Worm (Caenorhabditis elegans): ENCODE results near the gene str-47.

str-47 gene

DNA sequence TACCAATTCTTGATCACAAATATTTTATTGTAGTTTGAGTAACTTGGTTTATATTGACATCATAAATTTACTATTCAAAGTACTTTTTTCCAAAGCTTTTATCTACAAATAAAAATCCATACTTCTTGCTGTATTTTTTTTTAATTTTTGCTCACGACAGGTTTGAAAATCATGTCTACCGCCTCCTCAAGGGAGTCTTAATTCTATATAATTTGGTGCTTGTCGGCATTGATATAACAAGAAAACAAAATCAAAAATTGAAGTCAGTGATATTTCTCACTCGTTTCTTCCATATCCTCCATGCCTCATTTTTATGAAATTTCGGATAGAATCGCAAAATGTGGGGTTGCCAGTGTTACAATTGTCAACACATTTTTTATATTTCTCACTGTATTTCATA is at the start of gene str-47:
TSS of gene str-47 (plus strand) at position 301 of the 400 bp plus-strand sequence.
- TF ChIP-seq dao-5 (tag; optimal IDR thresholded peaks at IDR 0.05) (no peak), W03F9.2 (tag; optimal IDR thresholded peaks at IDR 0.05) (no peak), him-1 (tag; optimal IDR thresholded peaks at IDR 0.05) (no peak)

ce11 chrV:7598269-7598668 is 47.3 kb upstream of the str-47 start, which contains the start of gene C50E3.7:
TSS of gene C50E3.7 (minus strand) at chrV:7598369.
- TF ChIP-seq him-1 (tag; optimal IDR thresholded peaks at IDR 0.05) (no peak), dao-5 (tag; optimal IDR thresholded peaks at IDR 0.05) (no peak), W03F9.2 (tag; optimal IDR thresholded peaks at IDR 0.05) (no peak)

- no peak for TF ChIP-seq him-1 (tag; optimal IDR thresholded peaks at IDR 0.05)
- TF ChIP-seq dao-5 (tag; optimal IDR thresholded peaks at IDR 0.05), result no peak
- no peak for TF ChIP-seq W03F9.2 (tag; optimal IDR thresholded peaks at IDR 0.05)
Observed at ce11 chrV:7600149-7600548, 45.4 kb upstream of the str-47 start, which contains the start of gene C50E3.9. TSS of gene C50E3.9 (minus strand) at chrV:7600249.

DNA sequence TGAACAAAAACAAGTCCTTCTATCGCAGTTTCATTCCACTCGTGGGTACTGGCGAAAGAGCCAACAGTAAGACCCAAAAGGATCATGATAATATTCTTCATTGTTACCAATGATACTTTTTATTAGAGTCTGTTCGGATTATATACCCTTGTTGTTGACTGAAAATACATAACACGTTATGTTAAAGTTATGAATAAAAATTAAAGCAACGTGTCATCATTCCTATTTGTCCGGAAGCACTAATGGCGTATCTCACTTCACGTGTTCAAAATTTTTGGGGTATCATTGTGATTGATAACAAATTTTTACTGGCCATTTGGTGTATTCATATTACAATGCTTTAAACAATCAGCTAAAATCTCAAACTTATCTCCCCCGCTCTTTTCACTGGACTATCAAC is 44.1 kb upstream of the str-47 start, which contains the start of gene scl-26:
TSS of gene scl-26 (minus strand) at position 101 of the 400 bp plus-strand sequence.
- TF ChIP-seq W03F9.2 (tag; optimal IDR thresholded peaks at IDR 0.05) (no peak), dao-5 (tag; optimal IDR thresholded peaks at IDR 0.05) (no peak), him-1 (tag; optimal IDR thresholded peaks at IDR 0.05) (no peak)

DNA sequence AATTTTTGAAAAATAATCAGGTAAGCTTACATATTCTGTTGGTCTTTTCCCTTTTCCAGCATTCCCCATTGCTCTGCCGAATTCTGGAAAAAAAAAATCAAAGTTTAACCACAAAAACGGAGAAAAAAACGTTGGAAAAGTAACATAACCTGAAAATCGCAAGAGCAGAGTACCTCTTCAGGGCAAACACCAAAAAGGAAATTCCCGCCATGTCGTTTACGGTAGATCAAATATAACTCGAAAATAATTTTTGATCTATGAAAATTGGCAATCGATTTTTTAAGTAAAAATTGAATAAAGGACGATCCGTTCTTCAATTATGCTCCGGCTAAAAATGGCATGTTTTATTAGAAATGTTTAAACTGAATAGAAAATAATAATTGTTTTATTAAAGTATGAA is 42.1 kb upstream of the str-47 start, which contains the start of gene C50E3.11:
TSS of gene C50E3.11 (minus strand) at position 83 of the 400 bp plus-strand sequence.
- TF ChIP-seq dao-5 (tag; optimal IDR thresholded peaks at IDR 0.05), result no peak
- no peak for TF ChIP-seq him-1 (tag; optimal IDR thresholded peaks at IDR 0.05)
- TF ChIP-seq W03F9.2 (tag; optimal IDR thresholded peaks at IDR 0.05), result no peak

- TF ChIP-seq dao-5 (tag; optimal IDR thresholded peaks at IDR 0.05) (no peak), W03F9.2 (tag; optimal IDR thresholded peaks at IDR 0.05) (no peak), him-1 (tag; optimal IDR thresholded peaks at IDR 0.05) (no peak)
Observed at ce11 chrV:7604858-7605257, 40.7 kb upstream of the str-47 start, which contains the start of gene clec-213. TSS of gene clec-213 (plus strand) at chrV:7605158.

DNA sequence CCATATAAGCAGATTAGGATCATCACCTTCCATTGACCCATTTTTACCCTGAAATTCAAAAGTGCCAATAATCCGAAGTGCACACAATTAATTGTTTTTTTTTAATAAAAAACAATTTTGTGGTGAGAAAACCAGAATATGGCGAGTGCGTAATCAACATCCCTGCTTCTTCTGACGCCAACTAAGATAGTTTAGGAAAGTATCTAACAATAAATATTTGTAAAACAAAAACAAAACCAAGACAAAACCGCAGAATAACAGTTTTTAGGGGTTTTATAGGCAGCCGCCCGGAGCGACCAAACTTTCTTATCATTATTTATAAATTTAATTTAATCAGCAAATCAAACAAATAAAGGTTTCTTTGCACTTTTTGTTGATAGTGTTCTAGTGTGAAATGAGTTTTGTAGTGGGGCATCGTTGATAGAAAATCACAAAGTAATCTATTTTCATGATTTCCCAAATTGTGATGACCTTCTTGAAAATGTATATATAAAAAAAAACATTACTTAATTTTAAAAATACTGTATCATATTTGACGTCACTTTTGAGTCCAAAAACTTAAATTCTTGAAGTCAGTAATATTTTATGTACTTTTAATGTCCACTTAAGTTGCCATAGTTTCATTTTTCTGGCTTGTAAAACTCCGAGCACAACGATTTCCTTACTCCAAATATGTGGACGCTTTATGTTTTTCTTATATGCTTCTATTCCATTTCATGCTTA is 35.7 kb upstream of the str-47 start, which contains the start of the genes folt-3 and clec-214:
TSS of gene folt-3 (minus strand) at position 51 of the 723 bp plus-strand sequence.
TSS of gene clec-214 (plus strand) at position 673 of the 723 bp plus-strand sequence.
- TF ChIP-seq W03F9.2 (tag; optimal IDR thresholded peaks at IDR 0.05) (no peak), dao-5 (tag; optimal IDR thresholded peaks at IDR 0.05) (no peak), him-1 (tag; optimal IDR thresholded peaks at IDR 0.05) (no peak)

ce11 chrV:7612044-7612443 is 33.5 kb upstream of the str-47 start, which contains the start of gene clec-215:
TSS of gene clec-215 (plus strand) at chrV:7612344.
- no peak for TF ChIP-seq W03F9.2 (tag; optimal IDR thresholded peaks at IDR 0.05)
- no peak for TF ChIP-seq him-1 (tag; optimal IDR thresholded peaks at IDR 0.05)
- no peak for TF ChIP-seq dao-5 (tag; optimal IDR thresholded peaks at IDR 0.05)

DNA sequence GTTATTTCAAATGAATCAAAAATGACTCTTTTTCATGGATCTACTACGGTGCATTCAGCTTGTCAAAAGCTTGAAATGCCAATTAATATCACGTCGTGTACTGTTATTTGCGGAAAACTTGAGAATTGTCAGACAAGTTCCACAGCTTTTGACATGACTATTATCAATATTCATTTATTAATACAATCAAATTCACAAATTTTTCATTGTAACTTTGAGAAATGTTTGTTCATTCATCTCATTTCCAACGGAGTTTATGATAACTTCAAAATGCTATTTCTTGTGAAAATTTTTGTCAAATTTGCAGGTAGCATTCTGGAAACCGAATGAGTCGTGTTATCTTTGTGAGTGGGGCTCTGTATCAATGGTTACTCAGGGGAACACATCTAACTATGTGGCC is 27.4 kb upstream of the str-47 start, which contains the start of gene C50E3.15:
TSS of gene C50E3.15 (plus strand) at position 301 of the 400 bp plus-strand sequence.
- no peak for TF ChIP-seq dao-5 (tag; optimal IDR thresholded peaks at IDR 0.05)
- TF ChIP-seq him-1 (tag; optimal IDR thresholded peaks at IDR 0.05), result no peak
- TF ChIP-seq W03F9.2 (tag; optimal IDR thresholded peaks at IDR 0.05), result no peak

DNA sequence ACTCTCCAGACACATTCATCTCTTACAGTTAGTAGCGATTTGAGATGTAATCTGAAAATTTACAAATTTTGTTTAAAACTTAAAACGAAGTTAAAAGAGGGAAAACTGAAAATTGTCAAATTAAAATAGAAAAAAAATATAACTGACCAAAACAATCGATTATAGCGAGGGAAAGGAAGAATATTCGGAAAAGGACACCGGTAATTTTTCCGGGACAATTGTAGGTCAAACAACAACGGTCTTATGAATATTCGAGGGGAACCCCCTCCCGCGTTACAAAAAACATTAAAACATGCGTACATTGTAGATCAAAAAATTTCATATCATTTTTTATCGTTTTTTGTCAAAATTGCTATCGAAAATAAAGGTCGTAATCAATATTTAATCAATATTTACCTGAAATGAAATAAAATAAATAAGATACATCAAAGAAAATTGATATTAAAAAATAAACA is 23.5 kb upstream of the str-47 start, which contains the start of gene C50E3.12:
TSS of gene C50E3.12 (minus strand) at position 51 of the 455 bp plus-strand sequence.
- TF ChIP-seq W03F9.2 (tag; optimal IDR thresholded peaks at IDR 0.05) (no peak), him-1 (tag; optimal IDR thresholded peaks at IDR 0.05) (no peak), dao-5 (tag; optimal IDR thresholded peaks at IDR 0.05) (no peak)

- no peak for TF ChIP-seq him-1 (tag; optimal IDR thresholded peaks at IDR 0.05)
- TF ChIP-seq dao-5 (tag; optimal IDR thresholded peaks at IDR 0.05), result no peak
- TF ChIP-seq W03F9.2 (tag; optimal IDR thresholded peaks at IDR 0.05), result no peak
Observed at ce11 chrV:7624152-7624551, 21.4 kb upstream of the str-47 start, which contains the start of gene C50E3.13. TSS of gene C50E3.13 (minus strand) at chrV:7624252.

DNA sequence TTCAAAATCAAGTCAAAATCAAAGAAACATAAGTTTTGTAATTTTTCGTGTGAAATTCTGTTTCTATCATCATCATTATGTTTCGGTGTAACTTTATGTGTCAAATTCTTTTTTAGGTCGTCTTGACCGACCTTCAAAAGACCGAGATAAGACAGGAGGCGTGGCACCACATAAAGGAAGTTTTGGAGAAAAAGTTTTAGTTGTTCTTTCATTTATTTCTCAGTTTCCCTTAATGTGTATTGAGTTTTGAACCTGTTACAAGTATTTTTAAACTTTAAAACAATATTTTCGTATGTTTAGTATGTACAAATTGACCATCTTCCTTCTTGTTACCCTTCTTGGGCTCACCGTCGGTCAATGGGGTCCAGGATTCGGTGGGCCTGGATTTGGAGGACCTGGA is 20.9 kb upstream of the str-47 start, which contains the start of gene grsp-4:
TSS of gene grsp-4 (plus strand) at position 301 of the 400 bp plus-strand sequence.
- no peak for TF ChIP-seq W03F9.2 (tag; optimal IDR thresholded peaks at IDR 0.05)
- no peak for TF ChIP-seq dao-5 (tag; optimal IDR thresholded peaks at IDR 0.05)
- no peak for TF ChIP-seq him-1 (tag; optimal IDR thresholded peaks at IDR 0.05)

ce11 chrV:7626550-7626949 is 19.0 kb upstream of the str-47 start, which contains the start of gene F07C4.6:
TSS of gene F07C4.6 (plus strand) at chrV:7626850.
- no peak for TF ChIP-seq W03F9.2 (tag; optimal IDR thresholded peaks at IDR 0.05)
- TF ChIP-seq dao-5 (tag; optimal IDR thresholded peaks at IDR 0.05), result no peak
- TF ChIP-seq him-1 (tag; optimal IDR thresholded peaks at IDR 0.05), result no peak

- no peak for TF ChIP-seq dao-5 (tag; optimal IDR thresholded peaks at IDR 0.05)
- TF ChIP-seq him-1 (tag; optimal IDR thresholded peaks at IDR 0.05), result no peak
- no peak for TF ChIP-seq W03F9.2 (tag; optimal IDR thresholded peaks at IDR 0.05)
Observed at ce11 chrV:7629504-7629903, 16.1 kb upstream of the str-47 start, which contains the start of gene srd-30. TSS of gene srd-30 (plus strand) at chrV:7629804.
